ENCODE assay signal across 4 fruit fly cellular contexts in genomic region chr3L:7133699-7134655, dm6.
TF ChIP-seq lines count a peak whose summit lies in the region.

Gene melt, plus strand, starts transcription at chr3L:7134516.

TF ChIP-seq in whole organism, adult, 20 proteins besides CTCF, POLR2A, EP300 and RAD21 (continued from another document):
- TF ChIP-seq toe (GFP tag; optimal IDR thresholded peaks at IDR 0.05; lab: Kevin White, UChicago) = peak; percentile 61
- peak; percentile 42 for TF ChIP-seq Mnt (GFP tag; optimal IDR thresholded peaks at IDR 0.05; lab: Kevin White, UChicago)
- peak; percentile 64 for TF ChIP-seq CG12768 (GFP tag; optimal IDR thresholded peaks at IDR 0.05; lab: Kevin White, UChicago)

TF ChIP-seq in whole organism, embryonic, 481 proteins besides CTCF, POLR2A, EP300 and RAD21 (continued from another document and continues in another):
- peak; percentile 73 for TF ChIP-seq Bgb (GFP tag; IDR thresholded peaks at IDR 0.05; lab: Robert Waterston, UW; ENCODE audit: partially characterized antibody)
- TF ChIP-seq Ptx1 (GFP tag; IDR thresholded peaks at IDR 0.05; lab: Robert Waterston, UW) = peak; percentile 81
- peak; percentile 86 for TF ChIP-seq CG9215 (GFP tag; IDR thresholded peaks at IDR 0.05; lab: Robert Waterston, UW)
- TF ChIP-seq Hey (tag; optimal IDR thresholded peaks at IDR 0.05; lab: Kevin White, UChicago) = no peak
- TF ChIP-seq CG7357 (GFP tag; IDR thresholded peaks at IDR 0.05; lab: Robert Waterston, UW) = peak; percentile 77
- peak; percentile 69 for TF ChIP-seq CG15514 (GFP tag; optimal IDR thresholded peaks at IDR 0.05; lab: Kevin White, UChicago)
- peak; percentile 13 for TF ChIP-seq stwl (tag; optimal IDR thresholded peaks at IDR 0.05; lab: Kevin White, UChicago)
- peak; percentile 7; the same call in 1 of the 2 replicates for TF ChIP-seq CG16779 (GFP tag; IDR thresholded peaks at IDR 0.05; lab: Robert Waterston, UW)
- TF ChIP-seq Myb (GFP tag; optimal IDR thresholded peaks at IDR 0.05; lab: Kevin White, UChicago) = peak; percentile 71
- no peak for TF ChIP-seq GATAe (GFP tag; conservative IDR thresholded peaks at IDR 0.05; lab: Robert Waterston, UW)
- peak; percentile 76 for TF ChIP-seq CG14667 (GFP tag; IDR thresholded peaks at IDR 0.05; lab: Robert Waterston, UW)
- no peak for TF ChIP-seq CG31365 (tag; optimal IDR thresholded peaks at IDR 0.05; lab: Kevin White, UChicago)
- 0 out of 2 replicates have a peak, but pooled peaks have one; percentile 17 for TF ChIP-seq chm (GFP tag; IDR thresholded peaks at IDR 0.05; lab: Robert Waterston, UW)
- peak; percentile 89 for TF ChIP-seq CG4424 (GFP tag; optimal IDR thresholded peaks at IDR 0.05; lab: Kevin White, UChicago)
- TF ChIP-seq gt (GFP tag; IDR thresholded peaks at IDR 0.05; lab: Robert Waterston, UW) = 0 out of 2 replicates have a peak, but pooled peaks have one; percentile 47
- peak; percentile 84 for TF ChIP-seq Mes4 (GFP tag; optimal IDR thresholded peaks at IDR 0.05; lab: Kevin White, UChicago)
- peak; percentile 61; the same call in 2 of the 3 replicates for TF ChIP-seq ken (GFP tag; IDR thresholded peaks at IDR 0.05; lab: Robert Waterston, UW)
- TF ChIP-seq D (optimal IDR thresholded peaks at IDR 0.05; lab: Kevin White, UChicago) = no peak
- peak; percentile 88 for TF ChIP-seq D (GFP tag; optimal IDR thresholded peaks at IDR 0.05; lab: Kevin White, UChicago)
- TF ChIP-seq mirr (GFP tag; optimal IDR thresholded peaks at IDR 0.05; lab: Kevin White, UChicago) = peak; percentile 12
- peak; percentile 8 for TF ChIP-seq BEAF-32 (GFP tag; optimal IDR thresholded peaks at IDR 0.05; lab: Kevin White, UChicago)
- TF ChIP-seq CG10321 (GFP tag; IDR thresholded peaks at IDR 0.05; lab: Robert Waterston, UW) = no peak
- TF ChIP-seq nerfin-1 (tag; optimal IDR thresholded peaks at IDR 0.05; lab: Kevin White, UChicago) = peak; percentile 83
- TF ChIP-seq kah (GFP tag; optimal IDR thresholded peaks at IDR 0.05; lab: Kevin White, UChicago) = peak; percentile 54
- TF ChIP-seq ERR (GFP tag; optimal IDR thresholded peaks at IDR 0.05; lab: Kevin White, UChicago) = peak; percentile 76
- 0 out of 2 replicates have a peak, but pooled peaks have one; percentile 41 for TF ChIP-seq stc (GFP tag; IDR thresholded peaks at IDR 0.05; lab: Robert Waterston, UW)
- peak; percentile 80 for TF ChIP-seq CG5245 (GFP tag; optimal IDR thresholded peaks at IDR 0.05; lab: Kevin White, UChicago)
- TF ChIP-seq CG1832 (GFP tag; optimal IDR thresholded peaks at IDR 0.05; lab: Kevin White, UChicago) = no peak
- TF ChIP-seq Dref (GFP tag; IDR thresholded peaks at IDR 0.05; lab: Robert Waterston, UW) = 0 out of 2 replicates have a peak, but pooled peaks have one; percentile 31
- no peak for TF ChIP-seq MTF-1 (GFP tag; optimal IDR thresholded peaks at IDR 0.05; lab: Kevin White, UChicago; ENCODE audit: borderline replicate concordance)
- peak; percentile 74 for TF ChIP-seq CG6813 (GFP tag; optimal IDR thresholded peaks at IDR 0.05; lab: Kevin White, UChicago)
- TF ChIP-seq so (GFP tag; IDR thresholded peaks at IDR 0.05; lab: Robert Waterston, UW) = peak; percentile 67; the same call in 2 of the 3 replicates
- peak; percentile 32 for TF ChIP-seq Spps (tag; optimal IDR thresholded peaks at IDR 0.05; lab: Kevin White, UChicago)
- peak; percentile 91 for TF ChIP-seq CG13775 (GFP tag; optimal IDR thresholded peaks at IDR 0.05; lab: Kevin White, UChicago)
- peak; percentile 82 for TF ChIP-seq CG4404 (GFP tag; IDR thresholded peaks at IDR 0.05; lab: Robert Waterston, UW)
- TF ChIP-seq disco-r (GFP tag; optimal IDR thresholded peaks at IDR 0.05; lab: Kevin White, UChicago) = peak; percentile 79
- TF ChIP-seq CG7963 (GFP tag; IDR thresholded peaks at IDR 0.05; lab: Robert Waterston, UW; ENCODE audit: partially characterized antibody) = no peak
- TF ChIP-seq CrebB (tag; optimal IDR thresholded peaks at IDR 0.05; lab: Kevin White, UChicago) = peak; percentile 1
- TF ChIP-seq CG14050 (GFP tag; IDR thresholded peaks at IDR 0.05; lab: Robert Waterston, UW) = peak; percentile 52; the same call in 2 of the 3 replicates
- peak; percentile 90 for TF ChIP-seq CG7786 (GFP tag; optimal IDR thresholded peaks at IDR 0.05; lab: Kevin White, UChicago)

TF ChIP-seq in whole organism, prepupa, 60 proteins besides CTCF, POLR2A, EP300 and RAD21 (continued from another document):
- peak; percentile 93 for TF ChIP-seq lz (GFP tag; optimal IDR thresholded peaks at IDR 0.05; lab: Kevin White, UChicago)
- TF ChIP-seq CG8319 (GFP tag; optimal IDR thresholded peaks at IDR 0.05; lab: Kevin White, UChicago) = peak; percentile 87
- TF ChIP-seq ss (GFP tag; optimal IDR thresholded peaks at IDR 0.05; lab: Kevin White, UChicago) = peak; percentile 59 to 84
- peak; percentile 80 for TF ChIP-seq Ets96B (tag; optimal IDR thresholded peaks at IDR 0.05; lab: Kevin White, UChicago)
- TF ChIP-seq vri (GFP tag; optimal IDR thresholded peaks at IDR 0.05; lab: Kevin White, UChicago) = peak; percentile 75
- peak; percentile 72 for TF ChIP-seq CG6163 (GFP tag; IDR thresholded peaks at IDR 0.05; lab: Robert Waterston, UW)
- TF ChIP-seq fd85E (GFP tag; optimal IDR thresholded peaks at IDR 0.05; lab: Kevin White, UChicago) = no peak
- TF ChIP-seq CG4318 (GFP tag; optimal IDR thresholded peaks at IDR 0.05; lab: Kevin White, UChicago) = peak; percentile 88
- TF ChIP-seq fkh (GFP tag; optimal IDR thresholded peaks at IDR 0.05; lab: Kevin White, UChicago) = peak; percentile 66
- peak; percentile 85 for TF ChIP-seq CG6808 (GFP tag; optimal IDR thresholded peaks at IDR 0.05; lab: Kevin White, UChicago)
- TF ChIP-seq Eip75B (GFP tag; optimal IDR thresholded peaks at IDR 0.05; lab: Kevin White, UChicago) = peak; percentile 94
- peak; percentile 88 for TF ChIP-seq CG3032 (tag; optimal IDR thresholded peaks at IDR 0.05; lab: Kevin White, UChicago)
- TF ChIP-seq topi (GFP tag; optimal IDR thresholded peaks at IDR 0.05; lab: Kevin White, UChicago) = peak; percentile 95
- peak; percentile 54 to 92 for TF ChIP-seq salr (GFP tag; optimal IDR thresholded peaks at IDR 0.05; lab: Kevin White, UChicago)
- TF ChIP-seq Sox14 (GFP tag; optimal IDR thresholded peaks at IDR 0.05; lab: Kevin White, UChicago) = peak; percentile 92
- peak; percentile 94 for TF ChIP-seq CG31627 (GFP tag; optimal IDR thresholded peaks at IDR 0.05; lab: Kevin White, UChicago)
- TF ChIP-seq dsx (GFP tag; optimal IDR thresholded peaks at IDR 0.05; lab: Kevin White, UChicago; ENCODE audit: poor library complexity, severe bottlenecking) = peak; percentile 68
- peak; percentile 88 for TF ChIP-seq CG15336 (GFP tag; IDR thresholded peaks at IDR 0.05; lab: Robert Waterston, UW)
- peak; percentile 91 for TF ChIP-seq pdm3 (GFP tag; optimal IDR thresholded peaks at IDR 0.05; lab: Kevin White, UChicago)
- TF ChIP-seq CG7368 (GFP tag; optimal IDR thresholded peaks at IDR 0.05; lab: Kevin White, UChicago) = peak; percentile 80
- TF ChIP-seq CG11762 (GFP tag; optimal IDR thresholded peaks at IDR 0.05; lab: Kevin White, UChicago; ENCODE audit: insufficient read depth) = peak; percentile 82
- peak; percentile 80 for TF ChIP-seq fd59A (GFP tag; optimal IDR thresholded peaks at IDR 0.05; lab: Kevin White, UChicago)
- TF ChIP-seq CG11294 (GFP tag; IDR thresholded peaks at IDR 0.05; lab: Robert Waterston, UW) = peak; percentile 47; the same call in 1 of the 2 replicates
- TF ChIP-seq CG11902 (GFP tag; optimal IDR thresholded peaks at IDR 0.05; lab: Kevin White, UChicago) = peak; percentile 83
- peak; percentile 72 for TF ChIP-seq eg (GFP tag; IDR thresholded peaks at IDR 0.05; lab: Robert Waterston, UW)
- peak; percentile 84 for TF ChIP-seq CG8632 (GFP tag; optimal IDR thresholded peaks at IDR 0.05; lab: Kevin White, UChicago)
- peak; percentile 83 for TF ChIP-seq spab (GFP tag; optimal IDR thresholded peaks at IDR 0.05; lab: Kevin White, UChicago)
- peak; percentile 91 for TF ChIP-seq cyc (GFP tag; optimal IDR thresholded peaks at IDR 0.05; lab: Kevin White, UChicago)
- peak; percentile 77 for TF ChIP-seq CG6854 (GFP tag; optimal IDR thresholded peaks at IDR 0.05; lab: Kevin White, UChicago)
- peak; percentile 93 for TF ChIP-seq CG3919 (GFP tag; optimal IDR thresholded peaks at IDR 0.05; lab: Kevin White, UChicago)
- peak; percentile 91 for TF ChIP-seq Sox102F (GFP tag; optimal IDR thresholded peaks at IDR 0.05; lab: Kevin White, UChicago)
- peak; percentile 92 for TF ChIP-seq Hr39 (GFP tag; optimal IDR thresholded peaks at IDR 0.05; lab: Kevin White, UChicago)
- TF ChIP-seq CG8119 (GFP tag; IDR thresholded peaks at IDR 0.05; lab: Robert Waterston, UW) = peak; percentile 85
- peak; percentile 90 for TF ChIP-seq CG6792 (GFP tag; optimal IDR thresholded peaks at IDR 0.05; lab: Kevin White, UChicago)
- TF ChIP-seq Lpt (GFP tag; optimal IDR thresholded peaks at IDR 0.05; lab: Kevin White, UChicago) = peak; percentile 90
- TF ChIP-seq CG10669 (GFP tag; optimal IDR thresholded peaks at IDR 0.05; lab: Kevin White, UChicago) = peak; percentile 86
- TF ChIP-seq CG9139 (GFP tag; optimal IDR thresholded peaks at IDR 0.05; lab: Kevin White, UChicago) = peak; percentile 53
- TF ChIP-seq CG32006 (GFP tag; optimal IDR thresholded peaks at IDR 0.05; lab: Kevin White, UChicago) = peak; percentile 95
- TF ChIP-seq acj6 (GFP tag; optimal IDR thresholded peaks at IDR 0.05; lab: Kevin White, UChicago) = peak; percentile 93
- peak; percentile 93 for TF ChIP-seq OdsH (GFP tag; optimal IDR thresholded peaks at IDR 0.05; lab: Kevin White, UChicago)
- TF ChIP-seq CG34406 (GFP tag; optimal IDR thresholded peaks at IDR 0.05; lab: Kevin White, UChicago) = peak; percentile 91

TF ChIP-seq in whole organism, wandering third instar larva, 38 proteins besides CTCF, POLR2A, EP300 and RAD21 (continued from another document):
- TF ChIP-seq Rel (GFP tag; optimal IDR thresholded peaks at IDR 0.05; lab: Kevin White, UChicago) = no peak
- peak; percentile 48 for TF ChIP-seq Rel (tag; optimal IDR thresholded peaks at IDR 0.05; lab: Kevin White, UChicago)
- peak; percentile 90 for TF ChIP-seq ey (GFP tag; optimal IDR thresholded peaks at IDR 0.05; lab: Kevin White, UChicago)
- TF ChIP-seq dsf (GFP tag; optimal IDR thresholded peaks at IDR 0.05; lab: Kevin White, UChicago; ENCODE audit: borderline replicate concordance) = peak; percentile 73
- peak; percentile 12 for TF ChIP-seq Myc (optimal IDR thresholded peaks at IDR 0.05; lab: Kevin White, UChicago)
- TF ChIP-seq jim (GFP tag; optimal IDR thresholded peaks at IDR 0.05; lab: Kevin White, UChicago) = peak; percentile 65
- peak; percentile 86 for TF ChIP-seq CG9705 (GFP tag; optimal IDR thresholded peaks at IDR 0.05; lab: Kevin White, UChicago)
- TF ChIP-seq Jra (GFP tag; optimal IDR thresholded peaks at IDR 0.05; lab: Kevin White, UChicago) = peak; percentile 49
- TF ChIP-seq fru (GFP tag; optimal IDR thresholded peaks at IDR 0.05; lab: Kevin White, UChicago) = peak; percentile 89
- peak; percentile 89 for TF ChIP-seq h (GFP tag; optimal IDR thresholded peaks at IDR 0.05; lab: Kevin White, UChicago)
- TF ChIP-seq Hr83 (GFP tag; optimal IDR thresholded peaks at IDR 0.05; lab: Kevin White, UChicago; ENCODE audit: poor library complexity, severe bottlenecking) = peak; percentile 86
- TF ChIP-seq Dfd (GFP tag; optimal IDR thresholded peaks at IDR 0.05; lab: Kevin White, UChicago) = peak; percentile 40
- peak in 1 of 2 experiments; percentile 90 for TF ChIP-seq foxo (GFP tag; optimal IDR thresholded peaks at IDR 0.05; lab: Kevin White, UChicago)
- TF ChIP-seq Vsx2 (GFP tag; optimal IDR thresholded peaks at IDR 0.05; lab: Kevin White, UChicago; ENCODE audit: partially characterized antibody) = peak; percentile 81
- TF ChIP-seq Hr78 (GFP tag; optimal IDR thresholded peaks at IDR 0.05; lab: Kevin White, UChicago) = no peak
- peak; percentile 92 for TF ChIP-seq Dif (GFP tag; optimal IDR thresholded peaks at IDR 0.05; lab: Kevin White, UChicago; ENCODE audit: partially characterized antibody)
- no peak for TF ChIP-seq N (GFP tag; optimal IDR thresholded peaks at IDR 0.05; lab: Kevin White, UChicago)
